Fruit fly (Drosophila melanogaster) whole organism, embryonic: Measurements from ENCODE around the gene CG5515.

ENCODE experiments used
- Bgb ChIP-seq: fragments of 200-800 bp; sonication (Bioruptor generic); IDR thresholded peaks from 2 replicates; pipeline ENCODE4 v1.3.6; 2022; ENCODE audit warnings: missing biosample characterization, missing genetic modification characterization; ENCODE audit not compliant: partially characterized antibody
- BtbVII ChIP-seq: fragments of 200-800 bp; sonication (Bioruptor generic); optimal IDR thresholded peaks from 3 replicates; lab custom pipeline; 2017; ENCODE audit warnings: missing biosample characterization, mild to moderate bottlenecking, missing genetic modification characterization
- CG10147 ChIP-seq: fragments of 200-800 bp; sonication (Bioruptor generic); optimal IDR thresholded peaks from 2 replicates; lab custom pipeline; 2019; ENCODE audit warnings: missing biosample characterization, mild to moderate bottlenecking, missing genetic modification characterization, moderate library complexity
- CG10462 ChIP-seq: fragments of 200-800 bp; sonication (Bioruptor generic); optimal IDR thresholded peaks from 2 replicates; lab custom pipeline; 2016; ENCODE audit warnings: missing biosample characterization, missing genetic modification characterization
- CG12769 ChIP-seq: fragments of 200-800 bp; sonication (Bioruptor generic); optimal IDR thresholded peaks from 2 replicates; lab custom pipeline; 2019; ENCODE audit warnings: missing biosample characterization, mild to moderate bottlenecking, missing genetic modification characterization, moderate library complexity
- CG12942 ChIP-seq: fragments of 200-800 bp; sonication (Bioruptor generic); optimal IDR thresholded peaks from 3 replicates; lab custom pipeline; 2016; ENCODE audit warnings: missing biosample characterization, missing genetic modification characterization
- CG13775 ChIP-seq: fragments of 200-800 bp; sonication (Bioruptor generic); optimal IDR thresholded peaks from 3 replicates; lab custom pipeline; 2017; ENCODE audit warnings: missing biosample characterization, mild to moderate bottlenecking, missing genetic modification characterization
- CG14014 ChIP-seq: fragments of 200-800 bp; sonication (Bioruptor generic); IDR thresholded peaks from 2 replicates; pipeline ENCODE4 v1.3.6; 2022; ENCODE audit warnings: missing biosample characterization, missing genetic modification characterization
- CG1647 ChIP-seq: fragments of 200-800 bp; sonication (Bioruptor generic); optimal IDR thresholded peaks from 3 replicates; lab custom pipeline; 2016; ENCODE audit warnings: missing biosample characterization, missing genetic modification characterization
- CG18011 ChIP-seq: fragments of 200-800 bp; sonication (Bioruptor generic); optimal IDR thresholded peaks from 2 replicates; lab custom pipeline; 2017; ENCODE audit warnings: missing biosample characterization, missing genetic modification characterization, mild to moderate bottlenecking, moderate library complexity, missing genotype
- CG32772 ChIP-seq: fragments of 200-800 bp; sonication (Bioruptor generic); IDR thresholded peaks from 2 replicates; pipeline ENCODE4 v1.3.6; 2022; ENCODE audit warnings: missing biosample characterization, missing genetic modification characterization
- CG4424 ChIP-seq: fragments of 200-800 bp; sonication (Bioruptor generic); optimal IDR thresholded peaks from 3 replicates; lab custom pipeline; 2016; ENCODE audit warnings: missing biosample characterization, missing genetic modification characterization
- CG5245 ChIP-seq: fragments of 200-800 bp; sonication (Bioruptor generic); optimal IDR thresholded peaks from 3 replicates; lab custom pipeline; 2016; ENCODE audit warnings: missing biosample characterization, missing genetic modification characterization
- CG6689 ChIP-seq: fragments of 200-800 bp; sonication (Bioruptor generic); IDR thresholded peaks from 2 replicates; pipeline ENCODE4 v1.3.6; 2022; ENCODE audit warnings: missing biosample characterization, missing genetic modification characterization
- CG7271 ChIP-seq: fragments of 200-800 bp; sonication (Bioruptor generic); optimal IDR thresholded peaks from 2 replicates; lab custom pipeline; 2018; ENCODE audit warnings: missing biosample characterization, mild to moderate bottlenecking, missing genetic modification characterization, moderate library complexity
- CG8478 ChIP-seq: fragments of >200 bp; optimal IDR thresholded peaks from 2 replicates; lab custom pipeline; 2018
- Chrac-16 ChIP-seq: fragments of 200-800 bp; sonication (Bioruptor generic); optimal IDR thresholded peaks from 3 replicates; lab custom pipeline; 2016; ENCODE audit warnings: missing biosample characterization, missing genetic modification characterization
- CoRest ChIP-seq: fragments of 200-800 bp; sonication (Bioruptor generic); optimal IDR thresholded peaks from 3 replicates; lab custom pipeline; 2018; ENCODE audit warnings: missing biosample characterization, mild to moderate bottlenecking, missing genetic modification characterization, moderate library complexity
- Dp ChIP-seq: fragments of 200-800 bp; sonication (Bioruptor generic); optimal IDR thresholded peaks from 2 replicates; lab custom pipeline; 2018; ENCODE audit warnings: missing biosample characterization, mild to moderate bottlenecking, missing genetic modification characterization, moderate library complexity
- Ets65A ChIP-seq: fragments of 200-800 bp; sonication (Bioruptor generic); peaks from one replicate; lab custom pipeline; 2016; ENCODE audit warnings: missing biosample characterization, missing genetic modification characterization
- Jarid2 ChIP-seq: fragments of 200-800 bp; sonication (Bioruptor generic); optimal IDR thresholded peaks from 3 replicates; lab custom pipeline; 2017; ENCODE audit warnings: mild to moderate bottlenecking, missing biosample characterization, missing genetic modification reagents, missing genetic modification characterization
- Lpt ChIP-seq: fragments of >200 bp; optimal IDR thresholded peaks from 2 replicates; lab custom pipeline; 2018; ENCODE audit warnings: missing biosample characterization, missing genetic modification characterization
- Meics ChIP-seq: fragments of 200-800 bp; sonication (Bioruptor generic); optimal IDR thresholded peaks from 2 replicates; lab custom pipeline; 2017; ENCODE audit warnings: missing biosample characterization, mild to moderate bottlenecking, missing genetic modification characterization
- NFAT ChIP-seq: fragments of 200-800 bp; sonication (Bioruptor generic); IDR thresholded peaks from 2 replicates; pipeline ENCODE4 v1.3.6; 2022; ENCODE audit warnings: missing biosample characterization, missing genetic modification characterization
- Neu2 ChIP-seq: fragments of 200-800 bp; sonication (Bioruptor generic); optimal IDR thresholded peaks from 3 replicates; lab custom pipeline; 2016; ENCODE audit warnings: missing biosample characterization, missing genetic modification characterization, borderline replicate concordance
- Rfx ChIP-seq: fragments of 200-800 bp; sonication (Bioruptor generic); IDR thresholded peaks from 2 replicates; pipeline ENCODE4 v1.3.6; 2022; ENCODE audit warnings: missing biosample characterization, missing genetic modification characterization
- Side ChIP-seq: fragments of 200-800 bp; sonication (Bioruptor generic); optimal IDR thresholded peaks from 2 replicates; lab custom pipeline; 2016; ENCODE audit warnings: missing biosample characterization, missing genetic modification characterization
- Sry-β ChIP-seq: fragments of 200-800 bp; sonication (Bioruptor generic); optimal IDR thresholded peaks from 2 replicates; lab custom pipeline; 2018; ENCODE audit warnings: missing biosample characterization, mild to moderate bottlenecking, missing genetic modification characterization, moderate library complexity
- Xrp1 ChIP-seq: fragments of 200-800 bp; sonication (Bioruptor generic); IDR thresholded peaks from 2 replicates; pipeline ENCODE4 v1.3.6; 2022; ENCODE audit warnings: missing biosample characterization, missing genetic modification characterization
- ara ChIP-seq: fragments of 200-800 bp; sonication (Bioruptor generic); IDR thresholded peaks from 2 replicates; pipeline ENCODE4 v1.3.6; 2022; ENCODE audit warnings: missing biosample characterization, missing genetic modification characterization
- cato ChIP-seq: fragments of 200-800 bp; sonication (Bioruptor generic); optimal IDR thresholded peaks from 2 replicates; lab custom pipeline; 2016; ENCODE audit warnings: missing biosample characterization, missing genetic modification characterization, borderline replicate concordance
- chm ChIP-seq: fragments of 200-800 bp; sonication (Bioruptor generic); IDR thresholded peaks from 2 replicates; pipeline ENCODE4 v1.3.6; 2022; ENCODE audit warnings: missing biosample characterization, missing genetic modification characterization
- crol ChIP-seq: fragments of 200-800 bp; sonication (Bioruptor generic); IDR thresholded peaks from 2 replicates; pipeline ENCODE4 v1.3.6; 2022; ENCODE audit warnings: missing biosample characterization, missing genetic modification characterization
- disco-r ChIP-seq: fragments of 200-800 bp; sonication (Bioruptor generic); optimal IDR thresholded peaks from 2 replicates; lab custom pipeline; 2016; ENCODE audit warnings: missing biosample characterization, missing genetic modification characterization
- ems ChIP-seq: fragments of 200-800 bp; sonication (Bioruptor generic); optimal IDR thresholded peaks from 3 replicates; lab custom pipeline; 2016; ENCODE audit warnings: missing biosample characterization, missing genetic modification characterization
- eve ChIP-seq, 2 experiments: fragments of >200 bp; optimal IDR thresholded peaks; 2 replicates each; lab custom pipeline; 2017; ENCODE audit warnings: missing biosample characterization in 2 of 2, missing genetic modification characterization in 2 of 2
- fd64A ChIP-seq: fragments of 200-800 bp; sonication (Bioruptor generic); optimal IDR thresholded peaks from 3 replicates; lab custom pipeline; 2018; ENCODE audit warnings: missing biosample characterization, mild to moderate bottlenecking, missing genetic modification characterization
- insv ChIP-seq, 2 experiments: fragments of 200-800 bp; sonication (Bioruptor generic); optimal IDR thresholded peaks; 3 replicates each; lab custom pipeline; 2016 to 2018; ENCODE audit warnings: missing biosample characterization in 2 of 2, missing genetic modification characterization in 2 of 2
- ken ChIP-seq: fragments of 200-800 bp; sonication (Bioruptor generic); IDR thresholded peaks from 3 replicates; pipeline ENCODE4 v1.3.6; 2022; ENCODE audit warnings: missing biosample characterization, missing genetic modification characterization
- knrl ChIP-seq: fragments of 200-800 bp; sonication (Bioruptor generic); IDR thresholded peaks from 3 replicates; pipeline ENCODE4 v1.3.6; 2022; ENCODE audit warnings: missing biosample characterization, missing genetic modification characterization; ENCODE audit not compliant: partially characterized antibody
- lilli ChIP-seq: fragments of 200-800 bp; sonication (Bioruptor generic); optimal IDR thresholded peaks from 3 replicates; lab custom pipeline; 2016; ENCODE audit warnings: missing biosample characterization, missing genetic modification characterization
- mam ChIP-seq: fragments of 200-800 bp; sonication (Bioruptor generic); optimal IDR thresholded peaks from 3 replicates; lab custom pipeline; 2016; ENCODE audit warnings: missing biosample characterization, missing genetic modification characterization
- pb ChIP-seq: fragments of 200-800 bp; sonication (Bioruptor generic); optimal IDR thresholded peaks from 3 replicates; lab custom pipeline; 2016; ENCODE audit warnings: missing biosample characterization, missing genetic modification characterization
- psq ChIP-seq: fragments of 200-800 bp; sonication (Bioruptor generic); optimal IDR thresholded peaks from 2 replicates; lab custom pipeline; 2017; ENCODE audit warnings: missing biosample characterization, missing genetic modification characterization
- schlank ChIP-seq: fragments of 200-800 bp; sonication (Bioruptor generic); optimal IDR thresholded peaks from 2 replicates; lab custom pipeline; 2018; ENCODE audit warnings: missing biosample characterization, mild to moderate bottlenecking, missing genetic modification characterization
- slp2 ChIP-seq: fragments of 200-800 bp; sonication (Bioruptor generic); optimal IDR thresholded peaks from 2 replicates; lab custom pipeline; 2016; ENCODE audit warnings: missing biosample characterization, missing genetic modification characterization
- sob ChIP-seq: fragments of 200-800 bp; sonication (Bioruptor generic); IDR thresholded peaks from 2 replicates; pipeline ENCODE4 v1.3.6; 2022; ENCODE audit warnings: missing biosample characterization, missing genetic modification characterization
- tap ChIP-seq: fragments of 200-800 bp; optimal IDR thresholded peaks from 3 replicates; lab custom pipeline; 2019; ENCODE audit warnings: missing biosample characterization, mild to moderate bottlenecking, missing genetic modification characterization, moderate library complexity
- tna ChIP-seq: fragments of 200-800 bp; sonication (Bioruptor generic); IDR thresholded peaks from 2 replicates; pipeline ENCODE4 v1.3.6; 2022; ENCODE audit warnings: missing biosample characterization, missing genetic modification characterization; ENCODE audit not compliant: partially characterized antibody
- trem ChIP-seq: fragments of 200-800 bp; optimal IDR thresholded peaks from 3 replicates; lab custom pipeline; 2019; ENCODE audit warnings: missing biosample characterization, mild to moderate bottlenecking, missing genetic modification characterization, moderate library complexity
- zf30C ChIP-seq: fragments of 200-800 bp; sonication (Bioruptor generic); optimal IDR thresholded peaks from 3 replicates; lab custom pipeline; 2018; ENCODE audit warnings: missing biosample characterization, mild to moderate bottlenecking, missing genetic modification characterization

The CG5515 gene

DNA sequence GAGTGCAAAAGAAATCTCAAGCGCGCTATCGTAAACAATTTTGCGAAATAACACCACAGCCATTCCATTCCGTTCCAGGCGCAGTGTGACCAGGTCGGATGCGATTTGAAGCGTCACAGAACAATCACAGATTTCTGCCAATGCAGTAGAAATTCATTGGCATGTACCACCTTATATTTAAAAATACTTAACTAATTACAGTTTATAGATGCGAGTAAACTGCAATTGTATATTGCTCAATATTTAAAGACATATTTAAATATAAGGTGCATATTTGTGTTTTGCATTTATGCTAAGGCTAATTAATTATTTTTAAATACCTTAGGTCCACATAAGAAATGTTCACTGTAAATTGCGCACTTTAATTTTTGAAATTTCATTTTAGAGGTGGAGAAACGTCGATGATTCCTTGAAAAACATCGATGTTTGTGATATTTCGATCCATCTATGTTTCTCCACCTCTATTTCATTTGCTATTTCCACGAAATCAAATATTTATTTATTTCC is 4.7 kb upstream of the CG5515 start, which contains the start of the genes SMC6 and CG6204 (continued):
- TF ChIP-seq ara (GFP tag; lab: Robert Waterston, UW) (peak; percentile 93), psq (peak; percentile 59), slp2 (peak; percentile 76), lilli (GFP tag; lab: Kevin White, UChicago) (peak; percentile 95), chm (GFP tag; lab: Robert Waterston, UW) (peak; percentile 86), Neu2 (peak; percentile 26), crol (no peak; the same call in 1 of the 2 replicates), CG18011 (peak; percentile 77), ken (GFP tag; lab: Robert Waterston, UW) (peak; percentile 93), Meics (GFP tag; lab: Kevin White, UChicago) (peak; percentile 94), NFAT (GFP tag; lab: Robert Waterston, UW) (peak; percentile 91), zf30C (GFP tag; lab: Kevin White, UChicago) (no peak), CG1647 (GFP tag; lab: Kevin White, UChicago) (peak; percentile 63), Ets65A (GFP tag; lab: Kevin White, UChicago) (peak; percentile 97), CG5245 (GFP tag; lab: Kevin White, UChicago) (peak; percentile 86), tap (tag; lab: Kevin White, UChicago) (peak; percentile 95), Dp (GFP tag; lab: Kevin White, UChicago) (peak; percentile 69), BtbVII (GFP tag; lab: Kevin White, UChicago) (peak; percentile 84), CoRest (tag; lab: Kevin White, UChicago) (peak; percentile 98), knrl (GFP tag; lab: Robert Waterston, UW) (peak; percentile 19; the same call in 1 of the 3 replicates), fd64A (peak; percentile 23), CG14014 (GFP tag; lab: Robert Waterston, UW) (peak; percentile 96), disco-r (GFP tag; lab: Kevin White, UChicago) (peak; percentile 53), Jarid2 (GFP tag; lab: Kevin White, UChicago) (no peak), tna (no peak), CG10147 (GFP tag; lab: Kevin White, UChicago) (peak; percentile 93), CG12942 (peak; percentile 85), sob (peak; percentile 95), Chrac-16 (GFP tag; lab: Kevin White, UChicago) (peak; percentile 94), CG8478 (lab: Kevin White, UChicago) (no peak), ems (GFP tag; lab: Kevin White, UChicago) (peak; percentile 71), cato (GFP tag; lab: Kevin White, UChicago) (peak; percentile 83), CG7271 (tag; lab: Kevin White, UChicago) (peak; percentile 84), CG4424 (peak; percentile 89), Side (GFP tag; lab: Kevin White, UChicago) (peak; percentile 76), Lpt (GFP tag; lab: Kevin White, UChicago) (no peak), schlank (tag; lab: Kevin White, UChicago) (peak; percentile 85), Bgb (0 out of 2 replicates have a peak, but pooled peaks have one; percentile 23), mam (GFP tag; lab: Kevin White, UChicago) (peak; percentile 94), Xrp1 (peak; percentile 95), CG32772 (GFP tag; lab: Robert Waterston, UW) (peak; percentile 95), CG13775 (GFP tag; lab: Kevin White, UChicago) (peak; percentile 93), pb (GFP tag; lab: Kevin White, UChicago) (peak; percentile 48), insv (GFP tag; optimal IDR thresholded peaks at IDR 0.05; lab: Kevin White, UChicago) (peak in 1 of 2 experiments; percentile 54), Rfx (peak; percentile 97), CG6689 (peak; percentile 96), trem (peak; percentile 94), CG12769 (tag; lab: Kevin White, UChicago) (peak; percentile 96), CG10462 (GFP tag; lab: Kevin White, UChicago) (peak; percentile 84), eve (GFP tag; optimal IDR thresholded peaks at IDR 0.05; lab: Kevin White, UChicago) (no peak), Sry-β (GFP tag; lab: Kevin White, UChicago) (peak; percentile 17)
